Fruit fly (Drosophila melanogaster) whole organism, pupa: Measurements from ENCODE around the gene Sec13.

Source experiments
- CG10348 ChIP-seq: fragments of 200-800 bp; sonication (Bioruptor generic); IDR thresholded peaks from 2 replicates; pipeline ENCODE4 v1.3.6; 2022; ENCODE audit warnings: missing biosample characterization, missing genetic modification characterization
- CG12605 ChIP-seq: fragments of 200-800 bp; sonication (Bioruptor generic); IDR thresholded peaks from 2 replicates; pipeline ENCODE4 v1.3.6; 2022; ENCODE audit warnings: missing biosample characterization, missing genetic modification characterization
- CG13204 ChIP-seq: fragments of 200-800 bp; sonication (Bioruptor generic); optimal IDR thresholded peaks from 2 replicates; lab custom pipeline; 2018; ENCODE audit warnings: missing biosample characterization, mild to moderate bottlenecking, missing genetic modification characterization, moderate library complexity
- CG14655 ChIP-seq: fragments of 200-800 bp; sonication (Bioruptor generic); optimal IDR thresholded peaks from 3 replicates; lab custom pipeline; 2017; ENCODE audit warnings: mild to moderate bottlenecking, missing biosample characterization, missing genetic modification reagents, missing genetic modification characterization
- CG15710 ChIP-seq: fragments of 200-800 bp; sonication (Bioruptor generic); optimal IDR thresholded peaks from 2 replicates; lab custom pipeline; 2018; ENCODE audit warnings: missing biosample characterization, mild to moderate bottlenecking, missing genetic modification characterization, moderate library complexity
- CG17806 ChIP-seq: fragments of 200-800 bp; sonication (Bioruptor generic); optimal IDR thresholded peaks from 2 replicates; lab custom pipeline; 2018; ENCODE audit warnings: missing biosample characterization, mild to moderate bottlenecking, missing genetic modification characterization, moderate library complexity
- CG32121 ChIP-seq: fragments of 200-800 bp; sonication (Bioruptor generic); IDR thresholded peaks from 2 replicates; pipeline ENCODE4 v1.3.6; 2022; ENCODE audit warnings: missing biosample characterization, missing genetic modification characterization
- CG34367 ChIP-seq: fragments of 200-800 bp; sonication (Bioruptor generic); optimal IDR thresholded peaks from 2 replicates; lab custom pipeline; 2018; ENCODE audit warnings: missing biosample characterization, mild to moderate bottlenecking, missing genetic modification characterization
- CG4496 ChIP-seq: fragments of 200-800 bp; sonication (Bioruptor generic); IDR thresholded peaks from 3 replicates; pipeline ENCODE4 v1.3.6; 2022; ENCODE audit warnings: missing biosample characterization, missing genetic modification characterization
- CG8159 ChIP-seq: fragments of 200-800 bp; sonication (Bioruptor generic); optimal IDR thresholded peaks from 3 replicates; lab custom pipeline; 2018; ENCODE audit warnings: missing biosample characterization, mild to moderate bottlenecking, missing genetic modification characterization, moderate library complexity
- CG8301 ChIP-seq: fragments of 200-800 bp; sonication (Bioruptor generic); optimal IDR thresholded peaks from 2 replicates; lab custom pipeline; 2018; ENCODE audit warnings: missing biosample characterization, mild to moderate bottlenecking, missing genetic modification characterization
- CG9948 ChIP-seq: fragments of 200-800 bp; sonication (Bioruptor generic); optimal IDR thresholded peaks from 2 replicates; lab custom pipeline; 2018; ENCODE audit warnings: missing biosample characterization, mild to moderate bottlenecking, missing genetic modification characterization, moderate library complexity
- D1 ChIP-seq: fragments of 200-800 bp; sonication (Bioruptor generic); optimal IDR thresholded peaks from 2 replicates; lab custom pipeline; 2018; ENCODE audit warnings: missing biosample characterization, mild to moderate bottlenecking, missing genetic modification characterization, moderate library complexity
- EcR ChIP-seq: fragments of 200-800 bp; sonication (Bioruptor generic); optimal IDR thresholded peaks from 3 replicates; lab custom pipeline; 2019; ENCODE audit warnings: missing biosample characterization, missing genetic modification characterization, mild to moderate bottlenecking, moderate library complexity, missing genetic modification reagents
- Ets98B ChIP-seq: fragments of 200-800 bp; sonication (Bioruptor generic); IDR thresholded peaks from 2 replicates; pipeline ENCODE4 v1.3.6; 2022; ENCODE audit warnings: missing biosample characterization, missing genetic modification characterization
- Pif1A ChIP-seq: fragments of 200-800 bp; sonication (Bioruptor generic); optimal IDR thresholded peaks from 3 replicates; lab custom pipeline; 2016; ENCODE audit warnings: missing biosample characterization, missing genetic modification characterization
- Pif1B ChIP-seq: fragments of 200-800 bp; sonication (Bioruptor generic); optimal IDR thresholded peaks from 3 replicates; lab custom pipeline; 2016; ENCODE audit warnings: missing biosample characterization, missing genetic modification characterization
- Snoo ChIP-seq: fragments of 200-800 bp; sonication (Bioruptor generic); optimal IDR thresholded peaks from 3 replicates; lab custom pipeline; 2017; ENCODE audit warnings: missing biosample characterization, mild to moderate bottlenecking, missing genetic modification characterization, inconsistent platforms
- fd96Ca ChIP-seq: fragments of 200-800 bp; sonication (Bioruptor generic); IDR thresholded peaks from 3 replicates; pipeline ENCODE4 v1.3.6; 2022; ENCODE audit warnings: missing biosample characterization, missing genetic modification characterization
- gl ChIP-seq: fragments of 200-800 bp; sonication (Bioruptor generic); optimal IDR thresholded peaks from 2 replicates; lab custom pipeline; 2018; ENCODE audit warnings: missing biosample characterization, mild to moderate bottlenecking, missing genetic modification characterization
- rn ChIP-seq: fragments of 200-800 bp; sonication (Bioruptor generic); IDR thresholded peaks from 2 replicates; pipeline ENCODE4 v1.3.6; 2022; ENCODE audit warnings: missing biosample characterization, missing genetic modification characterization

The Sec13 gene

dm6 chr3R:23372624-23373023 is 16.5 kb downstream of the Sec13 start, which contains the start of gene CG42827:
Gene CG42827 (plus strand): TSS chr3R:23372924.
- TF ChIP-seq Snoo (tag; lab: Kevin White, UChicago) = no peak
- no peak for TF ChIP-seq CG17806 (tag; lab: Kevin White, UChicago)
- no peak for TF ChIP-seq CG8159 (tag; lab: Kevin White, UChicago)
- no peak for TF ChIP-seq CG9948
- TF ChIP-seq CG4496 (GFP tag; lab: Robert Waterston, UW) = no peak
- no peak for TF ChIP-seq CG34367
- TF ChIP-seq CG15710 (tag; lab: Kevin White, UChicago) = no peak
- TF ChIP-seq Pif1B (GFP tag; lab: Kevin White, UChicago) = no peak
- TF ChIP-seq CG12605 (GFP tag; lab: Robert Waterston, UW) = no peak
- TF ChIP-seq EcR (GFP tag; lab: Kevin White, UChicago) = no peak
- no peak for TF ChIP-seq CG8301 (tag; lab: Kevin White, UChicago)

DNA sequence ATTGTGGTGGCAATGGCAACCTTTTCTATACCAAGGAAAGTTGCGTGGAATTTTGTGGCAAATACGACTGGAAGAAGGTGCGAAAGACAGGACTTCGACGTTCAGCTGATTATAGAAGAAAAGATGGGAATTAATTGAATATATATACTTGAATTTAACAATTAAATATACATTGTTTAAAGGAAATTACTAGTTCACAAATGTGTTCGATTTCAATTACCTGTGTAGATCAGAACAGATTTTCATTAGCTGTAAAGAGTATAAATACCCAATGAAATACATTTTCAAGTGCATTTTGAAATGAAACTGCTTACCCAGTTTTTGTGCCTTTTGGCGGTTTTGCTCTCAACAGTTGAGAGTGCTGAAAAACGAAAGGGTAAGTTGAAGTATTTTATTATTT is 17.3 kb downstream of the Sec13 start, which contains the start of gene CG42828:
CG42828 (plus strand) TSS at position 301 of the 400 bp plus-strand sequence.
- no peak for TF ChIP-seq D1
- no peak for TF ChIP-seq CG17806 (tag; lab: Kevin White, UChicago)
- TF ChIP-seq CG4496 (GFP tag; lab: Robert Waterston, UW) = no peak
- no peak for TF ChIP-seq fd96Ca (GFP tag; lab: Robert Waterston, UW)
- no peak for TF ChIP-seq gl (tag; lab: Kevin White, UChicago)
- no peak for TF ChIP-seq EcR (GFP tag; lab: Kevin White, UChicago)

DNA sequence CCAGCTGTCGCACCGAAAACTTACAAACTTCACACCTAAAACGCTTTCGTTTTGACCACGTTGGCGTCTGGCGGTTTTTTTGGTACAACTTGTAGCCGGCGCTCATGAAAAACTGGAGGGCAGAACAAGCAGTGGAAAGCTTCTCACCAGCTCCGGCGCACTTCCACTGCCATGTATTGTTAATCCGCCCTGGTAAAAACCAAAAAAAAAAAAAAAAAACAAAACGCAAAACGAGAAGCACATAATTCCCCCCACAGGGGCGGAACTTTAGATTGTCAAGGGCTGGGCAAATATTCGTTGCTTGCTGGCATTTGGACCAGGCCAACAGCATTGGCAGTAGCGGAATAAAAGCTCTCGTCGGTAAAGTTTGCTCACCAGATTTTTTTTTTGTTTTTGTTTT is 18.2 kb downstream of the Sec13 start:
- TF ChIP-seq CG34367 (no peak), CG9948 (no peak), CG14655 (GFP tag; lab: Kevin White, UChicago) (peak; percentile 30), CG8159 (tag; lab: Kevin White, UChicago) (peak; percentile 22), CG8301 (tag; lab: Kevin White, UChicago) (peak; percentile 19), EcR (GFP tag; lab: Kevin White, UChicago) (no peak), gl (tag; lab: Kevin White, UChicago) (peak; percentile 46), Pif1B (GFP tag; lab: Kevin White, UChicago) (peak; percentile 51), Pif1A (GFP tag; lab: Kevin White, UChicago) (peak; percentile 76), Snoo (tag; lab: Kevin White, UChicago) (peak; percentile 57), CG12605 (GFP tag; lab: Robert Waterston, UW) (peak; percentile 81), CG13204 (GFP tag; lab: Kevin White, UChicago) (peak; percentile 23), rn (GFP tag; lab: Robert Waterston, UW) (peak; percentile 51), Ets98B (peak; percentile 84), CG10348 (GFP tag; lab: Robert Waterston, UW) (no peak), fd96Ca (GFP tag; lab: Robert Waterston, UW) (peak; percentile 74; the same call in 2 of the 3 replicates), CG15710 (tag; lab: Kevin White, UChicago) (peak; percentile 10), CG32121 (GFP tag; lab: Robert Waterston, UW) (peak; percentile 89), CG4496 (GFP tag; lab: Robert Waterston, UW) (peak; percentile 87), D1 (no peak), CG17806 (tag; lab: Kevin White, UChicago) (peak; percentile 20)
- TF ChIP-seq, all 21 proteins: peak for 16

- TF ChIP-seq gl (tag; lab: Kevin White, UChicago) = no peak
- TF ChIP-seq CG12605 (GFP tag; lab: Robert Waterston, UW) = no peak
- TF ChIP-seq CG17806 (tag; lab: Kevin White, UChicago) = no peak
- TF ChIP-seq fd96Ca (GFP tag; lab: Robert Waterston, UW) = 0 out of 3 replicates have a peak, but pooled peaks have one; percentile 28
- TF ChIP-seq, all 21 proteins: peak for 1
These were observed 21.2 kb downstream of the Sec13 start for dm6 chr3R:23377288-23377687.

- TF ChIP-seq CG13204 (GFP tag; lab: Kevin White, UChicago) = no peak
- 0 out of 3 replicates have a peak, but pooled peaks have one; percentile 38 for TF ChIP-seq CG4496 (GFP tag; lab: Robert Waterston, UW)
These were observed 27.6 kb downstream of the Sec13 start for dm6 chr3R:23383723-23384122.

dm6 chr3R:23384591-23385260 is 28.6 kb downstream of the Sec13 start, which contains the start of gene CG4393:
Gene CG4393 (minus strand): TSS chr3R:23384777.
- TF ChIP-seq rn (GFP tag; lab: Robert Waterston, UW) (no peak), CG10348 (GFP tag; lab: Robert Waterston, UW) (no peak), CG9948 (no peak), Pif1A (GFP tag; lab: Kevin White, UChicago) (peak; percentile 52), CG14655 (GFP tag; lab: Kevin White, UChicago) (peak; percentile 60), Pif1B (GFP tag; lab: Kevin White, UChicago) (peak; percentile 38), Snoo (tag; lab: Kevin White, UChicago) (no peak), EcR (GFP tag; lab: Kevin White, UChicago) (no peak), fd96Ca (GFP tag; lab: Robert Waterston, UW) (peak; percentile 53; the same call in 2 of the 3 replicates), CG13204 (GFP tag; lab: Kevin White, UChicago) (peak; percentile 12), CG4496 (GFP tag; lab: Robert Waterston, UW) (peak; percentile 45; the same call in 1 of the 3 replicates), Ets98B (peak; percentile 55), CG12605 (GFP tag; lab: Robert Waterston, UW) (peak; percentile 57; the same call in 1 of the 2 replicates), CG15710 (tag; lab: Kevin White, UChicago) (peak; percentile 16), D1 (no peak), CG34367 (peak; percentile 13), CG17806 (tag; lab: Kevin White, UChicago) (no peak), CG8159 (tag; lab: Kevin White, UChicago) (peak; percentile 0), CG8301 (tag; lab: Kevin White, UChicago) (peak; percentile 41), gl (tag; lab: Kevin White, UChicago) (peak; percentile 31), CG32121 (GFP tag; lab: Robert Waterston, UW) (peak; percentile 39; the same call in 1 of the 2 replicates)
